Fruit fly (Drosophila melanogaster): ENCODE data around the gene CG14285.

Gene CG14285

dm6 chr3R:19060173-19060572, 35.3 kb downstream of the CG14285 start (continued):
- TF ChIP-seq CG32532 (GFP tag; IDR thresholded peaks at IDR 0.05) (no peak), dpn (GFP tag; optimal IDR thresholded peaks at IDR 0.05) (no peak), onecut (GFP tag; IDR thresholded peaks at IDR 0.05) (no peak), CG8359 (GFP tag; optimal IDR thresholded peaks at IDR 0.05; ENCODE audit: borderline replicate concordance) (no peak), dmrt99B (tag; optimal IDR thresholded peaks at IDR 0.05) (no peak), nau (GFP tag; optimal IDR thresholded peaks at IDR 0.05) (peak; percentile 17), E2f2 (GFP tag; IDR thresholded peaks at IDR 0.05) (no peak), CG10147 (GFP tag; optimal IDR thresholded peaks at IDR 0.05) (no peak), Fer2 (tag; optimal IDR thresholded peaks at IDR 0.05) (no peak), Deaf1 (tag; optimal IDR thresholded peaks at IDR 0.05) (no peak), CG7928 (GFP tag; optimal IDR thresholded peaks at IDR 0.05) (no peak), da (GFP tag; optimal IDR thresholded peaks at IDR 0.05) (no peak), Xrp1 (GFP tag; IDR thresholded peaks at IDR 0.05) (peak; percentile 15; the same call in 1 of the 2 replicates), sr (GFP tag; IDR thresholded peaks at IDR 0.05) (no peak), CG18764 (GFP tag; optimal IDR thresholded peaks at IDR 0.05) (no peak), CG6791 (GFP tag; IDR thresholded peaks at IDR 0.05; ENCODE audit: partially characterized antibody) (no peak), Pdp1 (GFP tag; optimal IDR thresholded peaks at IDR 0.05) (peak in 1 of 2 experiments; percentile 78), Eip74EF (GFP tag; optimal IDR thresholded peaks at IDR 0.05) (peak in 1 of 2 experiments; percentile 13), Dad (GFP tag; optimal IDR thresholded peaks at IDR 0.05) (no peak), nmo (GFP tag; optimal IDR thresholded peaks at IDR 0.05) (no peak), CG33557 (GFP tag; optimal IDR thresholded peaks at IDR 0.05) (no peak), CG12659 (GFP tag; optimal IDR thresholded peaks at IDR 0.05) (no peak), zf30C (GFP tag; optimal IDR thresholded peaks at IDR 0.05) (no peak), wdn (GFP tag; IDR thresholded peaks at IDR 0.05) (no peak), gsb (GFP tag; IDR thresholded peaks at IDR 0.05) (no peak), Ptx1 (GFP tag; IDR thresholded peaks at IDR 0.05) (no peak), CG12155 (GFP tag; optimal IDR thresholded peaks at IDR 0.05) (no peak), sim (GFP tag; IDR thresholded peaks at IDR 0.05) (no peak), D19B (GFP tag; optimal IDR thresholded peaks at IDR 0.05) (no peak), Side (GFP tag; optimal IDR thresholded peaks at IDR 0.05) (no peak), CG31365 (tag; optimal IDR thresholded peaks at IDR 0.05) (no peak), CG31441 (GFP tag; IDR thresholded peaks at IDR 0.05) (0 out of 2 replicates have a peak, but pooled peaks have one; percentile 9), CG9817 (tag; optimal IDR thresholded peaks at IDR 0.05) (no peak), cg (GFP tag; optimal IDR thresholded peaks at IDR 0.05) (no peak), kah (GFP tag; optimal IDR thresholded peaks at IDR 0.05) (no peak), Nf-YA (GFP tag; IDR thresholded peaks at IDR 0.05) (no peak), CG42726 (GFP tag; IDR thresholded peaks at IDR 0.05; ENCODE audit: partially characterized antibody) (no peak), crc (GFP tag; optimal IDR thresholded peaks at IDR 0.05) (no peak), otp (GFP tag; IDR thresholded peaks at IDR 0.05) (peak; percentile 59; the same call in 1 of the 3 replicates), Nf-YB (GFP tag; optimal IDR thresholded peaks at IDR 0.05) (no peak), HLH54F (GFP tag; optimal IDR thresholded peaks at IDR 0.05) (no peak), p53 (GFP tag; optimal IDR thresholded peaks at IDR 0.05) (no peak), stwl (tag; optimal IDR thresholded peaks at IDR 0.05) (no peak), Adf1 (GFP tag; IDR thresholded peaks at IDR 0.05) (no peak), CG8944 (GFP tag; optimal IDR thresholded peaks at IDR 0.05) (no peak), trem (tag; optimal IDR thresholded peaks at IDR 0.05) (no peak), dan (GFP tag; IDR thresholded peaks at IDR 0.05) (no peak), unc-4 (GFP tag; IDR thresholded peaks at IDR 0.05; ENCODE audit: partially characterized antibody) (no peak), gro (GFP tag; optimal IDR thresholded peaks at IDR 0.05) (peak; percentile 12), Hr3 (GFP tag; optimal IDR thresholded peaks at IDR 0.05) (no peak), cas (GFP tag; IDR thresholded peaks at IDR 0.05) (no peak)

Data from whole organism, embryonic.